Fruit fly (Drosophila melanogaster) whole organism, embryonic: Measurements from ENCODE around the gene Srrm234.

Experiments
- Atf6 ChIP-seq: fragments of 200-800 bp; sonication (Bioruptor generic); IDR thresholded peaks from 2 replicates; pipeline ENCODE4 v1.3.6; 2022; ENCODE audit warnings: missing biosample characterization, missing genetic modification characterization
- CG10321 ChIP-seq: fragments of 200-800 bp; sonication (Bioruptor generic); IDR thresholded peaks from 2 replicates; pipeline ENCODE4 v1.3.6; 2022; ENCODE audit warnings: missing biosample characterization, missing genetic modification characterization
- CG12155 ChIP-seq: fragments of 200-800 bp; sonication (Bioruptor generic); optimal IDR thresholded peaks from 3 replicates; lab custom pipeline; 2016; ENCODE audit warnings: missing biosample characterization, missing genetic modification characterization
- CG12659 ChIP-seq: fragments of 200-800 bp; sonication (Bioruptor generic); optimal IDR thresholded peaks from 3 replicates; lab custom pipeline; 2017; ENCODE audit warnings: mild to moderate bottlenecking, missing biosample characterization, missing genetic modification reagents, missing genetic modification characterization
- CG14860 ChIP-seq: fragments of 200-800 bp; sonication (Bioruptor generic); IDR thresholded peaks from 3 replicates; pipeline ENCODE4 v1.3.6; 2022; ENCODE audit warnings: missing biosample characterization, missing genetic modification characterization; ENCODE audit not compliant: partially characterized antibody
- CG15269 ChIP-seq: fragments of 200-800 bp; sonication (Bioruptor generic); optimal IDR thresholded peaks from 2 replicates; lab custom pipeline; 2018; ENCODE audit warnings: missing biosample characterization, mild to moderate bottlenecking, missing genetic modification characterization, moderate library complexity
- CG17612 ChIP-seq: fragments of 200-800 bp; sonication (Bioruptor generic); IDR thresholded peaks from 2 replicates; pipeline ENCODE4 v1.3.6; 2022; ENCODE audit warnings: missing biosample characterization, missing genetic modification characterization
- CG17912 ChIP-seq: fragments of 200-800 bp; sonication (Bioruptor generic); optimal IDR thresholded peaks from 2 replicates; lab custom pipeline; 2018; ENCODE audit warnings: missing biosample characterization, mild to moderate bottlenecking, missing genetic modification characterization
- CG18476 ChIP-seq: fragments of 200-800 bp; sonication (Bioruptor generic); optimal IDR thresholded peaks from 2 replicates; lab custom pipeline; 2016; ENCODE audit warnings: missing biosample characterization, mild to moderate bottlenecking, missing genetic modification characterization
- CG31365 ChIP-seq: fragments of 200-800 bp; sonication (Bioruptor generic); optimal IDR thresholded peaks from 2 replicates; lab custom pipeline; 2018; ENCODE audit warnings: missing biosample characterization, mild to moderate bottlenecking, missing genetic modification characterization
- CG3281 ChIP-seq: fragments of 200-800 bp; sonication (Bioruptor generic); optimal IDR thresholded peaks from 3 replicates; lab custom pipeline; 2017; ENCODE audit warnings: missing biosample characterization, mild to moderate bottlenecking, missing genetic modification characterization
- CG3407 ChIP-seq: fragments of 200-800 bp; sonication (Bioruptor generic); optimal IDR thresholded peaks from 2 replicates; lab custom pipeline; 2018; ENCODE audit warnings: missing biosample characterization, mild to moderate bottlenecking, missing genetic modification characterization
- CG4360 ChIP-seq: fragments of 200-800 bp; sonication (Bioruptor generic); IDR thresholded peaks from 2 replicates; pipeline ENCODE4 v1.3.6; 2022; ENCODE audit warnings: missing biosample characterization, missing genetic modification characterization
- CG4424 ChIP-seq: fragments of 200-800 bp; sonication (Bioruptor generic); optimal IDR thresholded peaks from 3 replicates; lab custom pipeline; 2016; ENCODE audit warnings: missing biosample characterization, missing genetic modification characterization
- CG6254 ChIP-seq: fragments of 200-800 bp; sonication (Bioruptor generic); optimal IDR thresholded peaks from 3 replicates; lab custom pipeline; 2017; ENCODE audit warnings: mild to moderate bottlenecking, missing biosample characterization, missing genetic modification reagents, missing genetic modification characterization
- CG6689 ChIP-seq: fragments of 200-800 bp; sonication (Bioruptor generic); IDR thresholded peaks from 2 replicates; pipeline ENCODE4 v1.3.6; 2022; ENCODE audit warnings: missing biosample characterization, missing genetic modification characterization
- CG8478 ChIP-seq: fragments of >200 bp; optimal IDR thresholded peaks from 2 replicates; lab custom pipeline; 2018
- Dad ChIP-seq: fragments of 200-800 bp; sonication (Bioruptor generic); optimal IDR thresholded peaks from 3 replicates; lab custom pipeline; 2016; ENCODE audit warnings: missing biosample characterization, missing genetic modification characterization
- Ets97D ChIP-seq: fragments of 200-800 bp; sonication (Bioruptor generic); optimal IDR thresholded peaks from 3 replicates; lab custom pipeline; 2016; ENCODE audit warnings: missing biosample characterization, missing genetic modification characterization
- HHEX ChIP-seq: fragments of 200-800 bp; sonication (Bioruptor generic); optimal IDR thresholded peaks from 3 replicates; lab custom pipeline; 2017; ENCODE audit warnings: missing biosample characterization, mild to moderate bottlenecking, missing genetic modification characterization, missing genetic modification reagents
- HLHmδ ChIP-seq: fragments of 200-800 bp; sonication (Bioruptor generic); optimal IDR thresholded peaks from 2 replicates; lab custom pipeline; 2018; ENCODE audit warnings: missing biosample characterization, mild to moderate bottlenecking, missing genetic modification characterization, moderate library complexity
- HmgD ChIP-seq: fragments of 200-800 bp; sonication (Bioruptor generic); optimal IDR thresholded peaks from 3 replicates; lab custom pipeline; 2016; ENCODE audit warnings: missing biosample characterization, missing genetic modification characterization
- HmgZ ChIP-seq: fragments of 200-800 bp; sonication (Bioruptor generic); optimal IDR thresholded peaks from 2 replicates; lab custom pipeline; 2018; ENCODE audit warnings: missing biosample characterization, mild to moderate bottlenecking, missing genetic modification characterization
- Hr3 ChIP-seq: fragments of 200-800 bp; sonication (Bioruptor generic); optimal IDR thresholded peaks from 3 replicates; lab custom pipeline; 2016; ENCODE audit warnings: missing biosample characterization, missing genetic modification characterization
- Hsf ChIP-seq: fragments of 200-800 bp; sonication (Bioruptor generic); optimal IDR thresholded peaks from 3 replicates; lab custom pipeline; 2016; ENCODE audit warnings: missing biosample characterization, missing genetic modification characterization
- Lpt ChIP-seq: fragments of >200 bp; optimal IDR thresholded peaks from 2 replicates; lab custom pipeline; 2018; ENCODE audit warnings: missing biosample characterization, missing genetic modification characterization
- Mes4 ChIP-seq: fragments of 200-800 bp; sonication (Bioruptor generic); optimal IDR thresholded peaks from 2 replicates; lab custom pipeline; 2016; ENCODE audit warnings: missing biosample characterization, missing genetic modification characterization
- Rx ChIP-seq: fragments of 200-800 bp; sonication (Bioruptor generic); IDR thresholded peaks from 2 replicates; pipeline ENCODE4 v1.3.6; 2022; ENCODE audit warnings: missing biosample characterization, missing genetic modification characterization
- aop ChIP-seq: fragments of 200-800 bp; sonication (Bioruptor generic); IDR thresholded peaks from 2 replicates; pipeline ENCODE4 v1.3.6; 2022; ENCODE audit warnings: missing biosample characterization, missing genetic modification characterization
- ara ChIP-seq: fragments of 200-800 bp; sonication (Bioruptor generic); IDR thresholded peaks from 2 replicates; pipeline ENCODE4 v1.3.6; 2022; ENCODE audit warnings: missing biosample characterization, missing genetic modification characterization
- bab2 ChIP-seq: fragments of 200-800 bp; sonication (Bioruptor generic); optimal IDR thresholded peaks from 2 replicates; lab custom pipeline; 2016; ENCODE audit warnings: missing biosample characterization, missing genetic modification characterization
- dm ChIP-seq: fragments of 200-800 bp; sonication (Bioruptor generic); optimal IDR thresholded peaks from 3 replicates; lab custom pipeline; 2016; ENCODE audit warnings: missing biosample characterization, missing genetic modification characterization
- ken ChIP-seq: fragments of 200-800 bp; sonication (Bioruptor generic); IDR thresholded peaks from 3 replicates; pipeline ENCODE4 v1.3.6; 2022; ENCODE audit warnings: missing biosample characterization, missing genetic modification characterization
- nerfin-1 ChIP-seq: fragments of 200-800 bp; sonication (Bioruptor generic); optimal IDR thresholded peaks from 3 replicates; lab custom pipeline; 2019; ENCODE audit warnings: missing biosample characterization, mild to moderate bottlenecking, missing genetic modification characterization, moderate library complexity
- nom ChIP-seq: fragments of 200-800 bp; sonication (Bioruptor generic); optimal IDR thresholded peaks from 2 replicates; lab custom pipeline; 2017; ENCODE audit warnings: missing biosample characterization, missing genetic modification characterization, mild to moderate bottlenecking, moderate library complexity, missing genetic modification reagents
- pan ChIP-seq, 4 experiments: fragments of >200 bp in 3 of 4; fragments of 200-800 bp in 1 of 4; sonication (Bioruptor generic) in 1 of 4; optimal IDR thresholded peaks in 3 of 4; IDR thresholded peaks in 1 of 4; 2 replicates each; pipeline versions ENCODE4 v1.3.6 to Lab custom; 2017 to 2022; ENCODE audit warnings: missing biosample characterization in 2 of 4, missing genetic modification characterization in 2 of 4, mixed read lengths in 1 of 4
- pfk ChIP-seq: fragments of 200-800 bp; sonication (Bioruptor generic); optimal IDR thresholded peaks from 2 replicates; lab custom pipeline; 2018; ENCODE audit warnings: missing biosample characterization, mild to moderate bottlenecking, missing genetic modification characterization, moderate library complexity
- pros ChIP-seq: fragments of 200-800 bp; sonication (Bioruptor generic); optimal IDR thresholded peaks from 3 replicates; lab custom pipeline; 2019; ENCODE audit warnings: missing biosample characterization, mild to moderate bottlenecking, missing genetic modification characterization, moderate library complexity
- sc ChIP-seq, 3 experiments: fragments of >200 bp in 2 of 3; fragments of 200-800 bp in 1 of 3; sonication (Bioruptor generic) in 1 of 3; optimal IDR thresholded peaks; 2 replicates in 2 of 3; 3 replicates in 1 of 3; lab custom pipeline; 2017; ENCODE audit warnings: mild to moderate bottlenecking in 1 of 3, missing biosample characterization in 1 of 3, missing genetic modification characterization in 1 of 3, missing genetic modification reagents in 1 of 3
- scrt ChIP-seq: fragments of 200-800 bp; sonication (Bioruptor generic); optimal IDR thresholded peaks from 2 replicates; lab custom pipeline; 2018; ENCODE audit warnings: missing biosample characterization, mild to moderate bottlenecking, missing genetic modification characterization, moderate library complexity
- sens ChIP-seq: fragments of 200-800 bp; sonication (Bioruptor generic); peaks from one replicate; lab custom pipeline; 2016; ENCODE audit warnings: missing biosample characterization, missing genetic modification characterization
- sens-2 ChIP-seq: fragments of 200-800 bp; sonication (Bioruptor generic); IDR thresholded peaks from 2 replicates; pipeline ENCODE4 v1.3.6; 2022; ENCODE audit warnings: missing biosample characterization, missing genetic modification characterization
- sima ChIP-seq: fragments of 200-800 bp; sonication (Bioruptor generic); optimal IDR thresholded peaks from 2 replicates; lab custom pipeline; 2016; ENCODE audit warnings: missing biosample characterization, missing genetic modification characterization
- so ChIP-seq: fragments of 200-800 bp; sonication (Bioruptor generic); IDR thresholded peaks from 3 replicates; pipeline ENCODE4 v1.3.6; 2022; ENCODE audit warnings: missing biosample characterization, missing genetic modification characterization
- sob ChIP-seq: fragments of 200-800 bp; sonication (Bioruptor generic); IDR thresholded peaks from 2 replicates; pipeline ENCODE4 v1.3.6; 2022; ENCODE audit warnings: missing biosample characterization, missing genetic modification characterization
- unc-4 ChIP-seq: fragments of 200-800 bp; sonication (Bioruptor generic); IDR thresholded peaks from 2 replicates; pipeline ENCODE4 v1.3.6; 2022; ENCODE audit warnings: missing biosample characterization, missing genetic modification characterization; ENCODE audit not compliant: partially characterized antibody
- zf30C ChIP-seq: fragments of 200-800 bp; sonication (Bioruptor generic); optimal IDR thresholded peaks from 3 replicates; lab custom pipeline; 2018; ENCODE audit warnings: missing biosample characterization, mild to moderate bottlenecking, missing genetic modification characterization

Srrm234 gene

dm6 chr3L:1648690-1649355 lies 16.0 kb downstream of the Srrm234 start, which contains the start of gene CG13920 (continued):
- TF ChIP-seq nom (GFP tag; lab: Kevin White, UChicago) (no peak), sens-2 (GFP tag; lab: Robert Waterston, UW) (no peak), CG18476 (GFP tag; lab: Kevin White, UChicago) (no peak), nerfin-1 (tag; lab: Kevin White, UChicago) (peak; percentile 31), unc-4 (peak; percentile 43; the same call in 1 of the 2 replicates), sima (no peak)

dm6 chr3L:1647276-1647919 lies 17.5 kb downstream of the Srrm234 start, which contains the start of the genes CG17249 and Bro:
CG17249 (minus strand) TSS chr3L:1647464.
Bro (plus strand) TSS chr3L:1647869.
- TF ChIP-seq CG6689 (GFP tag; lab: Robert Waterston, UW) (no peak), CG17912 (no peak), CG4360 (GFP tag; lab: Robert Waterston, UW) (no peak), sens (peak; percentile 55), pan (optimal IDR thresholded peaks at IDR 0.05; lab: Kevin White, UChicago) (no peak), pan (GFP tag; optimal IDR thresholded peaks at IDR 0.05 in 1 of 2, IDR thresholded peaks at IDR 0.05 in 1 of 2) (no peak), CG14860 (GFP tag; lab: Robert Waterston, UW) (no peak), pfk (GFP tag; lab: Kevin White, UChicago) (no peak), HmgD (peak; percentile 30), ara (GFP tag; lab: Robert Waterston, UW) (no peak), CG3281 (GFP tag; lab: Kevin White, UChicago) (no peak), CG15269 (no peak), CG6254 (no peak), so (GFP tag; lab: Robert Waterston, UW) (no peak), scrt (GFP tag; lab: Kevin White, UChicago) (peak; percentile 62), dm (peak; percentile 39), CG17612 (GFP tag; lab: Robert Waterston, UW) (no peak), sob (GFP tag; lab: Robert Waterston, UW) (no peak), CG10321 (GFP tag; lab: Robert Waterston, UW) (peak; percentile 28; the same call in 1 of the 2 replicates), HLHmδ (GFP tag; lab: Kevin White, UChicago) (no peak), CG12659 (peak; percentile 40), HmgZ (peak; percentile 80), Lpt (GFP tag; lab: Kevin White, UChicago) (no peak), HHEX (no peak), Rx (GFP tag; lab: Robert Waterston, UW) (no peak), Atf6 (GFP tag; lab: Robert Waterston, UW) (no peak), CG8478 (lab: Kevin White, UChicago) (no peak), Dad (GFP tag; lab: Kevin White, UChicago) (peak; percentile 8), bab2 (peak; percentile 14), zf30C (GFP tag; lab: Kevin White, UChicago) (no peak), CG3407 (no peak), Hr3 (peak; percentile 21), CG31365 (tag; lab: Kevin White, UChicago) (no peak), CG4424 (no peak), pros (no peak), ken (GFP tag; lab: Robert Waterston, UW) (peak; percentile 69), Mes4 (GFP tag; lab: Kevin White, UChicago) (no peak), Ets97D (GFP tag; lab: Kevin White, UChicago) (peak; percentile 78), sc (optimal IDR thresholded peaks at IDR 0.05; lab: Kevin White, UChicago) (no peak), sc (GFP tag; optimal IDR thresholded peaks at IDR 0.05; lab: Kevin White, UChicago) (no peak), Hsf (peak; percentile 45), CG12155 (GFP tag; lab: Kevin White, UChicago) (peak; percentile 43), aop (GFP tag; lab: Robert Waterston, UW) (no peak)
